Worm (Caenorhabditis elegans) whole organism, L4 larva: ENCODE data around the gene Y39H10A.1.

ENCODE experiments used
- aha-1 ChIP-seq: fragments of 150-350 bp; peaks from one replicate; lab custom pipeline; 2014; ENCODE audit warnings: missing biosample characterization, missing genetic modification characterization
- ces-1 ChIP-seq: fragments of 150-350 bp; sonication (generic microtip); optimal IDR thresholded peaks from 4 replicates; lab custom pipeline; 2014; ENCODE audit warnings: missing biosample characterization, missing genetic modification reagents, missing genetic modification characterization
- egl-27 ChIP-seq: sonication (generic microtip); optimal IDR thresholded peaks from 3 replicates; lab custom pipeline; 2017; ENCODE audit warnings: missing biosample characterization, missing genetic modification reagents, missing genetic modification characterization
- fkh-10 ChIP-seq: fragments of 150-350 bp; optimal IDR thresholded peaks from 2 replicates; lab custom pipeline; 2014; ENCODE audit warnings: missing biosample characterization, missing genetic modification reagents, missing genetic modification characterization
- mdl-1 ChIP-seq, 2 experiments: fragments of 150-350 bp in 1 of 2; sonication (generic microtip) in 1 of 2; optimal IDR thresholded peaks; 2 replicates each; lab custom pipeline; 2014 to 2017; ENCODE audit warnings: missing biosample characterization in 2 of 2, missing genetic modification characterization in 2 of 2
- mdt-29 ChIP-seq: fragments of 200-800 bp; sonication (Bioruptor generic); IDR thresholded peaks from 2 replicates; pipeline ENCODE4 v1.3.6; 2022; ENCODE audit warnings: missing genetic modification reagents, missing genetic modification characterization, missing compliant biosample characterization
- mep-1 ChIP-seq: fragments of 150-350 bp; sonication (generic microtip); optimal IDR thresholded peaks from 3 replicates; lab custom pipeline; 2014; ENCODE audit warnings: missing biosample characterization, missing genetic modification characterization
- pha-4 ChIP-seq, 2 experiments: fragments of 150-350 bp in 1 of 2; fragments of 200-800 bp in 1 of 2; sonication (Bioruptor generic) in 1 of 2; IDR thresholded peaks in 1 of 2; optimal IDR thresholded peaks in 1 of 2; 2 replicates each; pipeline versions ENCODE4 v1.3.6 to Lab custom; 2014 to 2022; ENCODE audit warnings: missing genetic modification characterization in 2 of 2, missing genetic modification reagents in 2 of 2, missing biosample characterization in 1 of 2, missing compliant biosample characterization in 1 of 2
- unc-62 ChIP-seq, 3 experiments: fragments of 150-350 bp in 1 of 3; sonication (generic microtip); optimal IDR thresholded peaks in 2 of 3; peaks in 1 of 3; 1 replicate in 1 of 3; 2 replicates in 2 of 3; lab custom pipeline; 2014 to 2017; ENCODE audit warnings: missing biosample characterization in 3 of 3, missing genetic modification characterization in 3 of 3, missing genetic modification reagents in 3 of 3, missing genotype in 1 of 3
- ztf-11 ChIP-seq: fragments of 150-350 bp; optimal IDR thresholded peaks from 2 replicates; lab custom pipeline; 2014; ENCODE audit warnings: missing biosample characterization, missing genetic modification characterization

ce11 chrV:3788538-3788937 lies 21.5 kb downstream of the Y39H10A.1 start:
- TF ChIP-seq ztf-11: no peak
- no peak for TF ChIP-seq pha-4 (GFP tag; IDR thresholded peaks at IDR 0.05; lab: Robert Waterston, UW)
- no peak for TF ChIP-seq pha-4 (tag; optimal IDR thresholded peaks at IDR 0.05; lab: Kevin White, UChicago)
- no peak for TF ChIP-seq mep-1 (tag; lab: Kevin White, UChicago)
- no peak for TF ChIP-seq mdt-29 (GFP tag; lab: Robert Waterston, UW)
- no peak for TF ChIP-seq ces-1
- TF ChIP-seq mdl-1 (tag; optimal IDR thresholded peaks at IDR 0.05; lab: Kevin White, UChicago): no peak
- no peak for TF ChIP-seq unc-62 (GFP tag; optimal IDR thresholded peaks at IDR 0.05 in 1 of 2; lab: Kevin White, UChicago)
- no peak for TF ChIP-seq unc-62 (tag; optimal IDR thresholded peaks at IDR 0.05; lab: Kevin White, UChicago)
- TF ChIP-seq fkh-10 (GFP tag; lab: Kevin White, UChicago): peak; percentile 68
- TF ChIP-seq egl-27 (tag; lab: Kevin White, UChicago): no peak
- TF ChIP-seq aha-1 (tag; lab: Kevin White, UChicago): peak; percentile 63
